Fruit fly (Drosophila melanogaster): ENCODE measurements around the gene CG32277.

The CG32277 gene

DNA sequence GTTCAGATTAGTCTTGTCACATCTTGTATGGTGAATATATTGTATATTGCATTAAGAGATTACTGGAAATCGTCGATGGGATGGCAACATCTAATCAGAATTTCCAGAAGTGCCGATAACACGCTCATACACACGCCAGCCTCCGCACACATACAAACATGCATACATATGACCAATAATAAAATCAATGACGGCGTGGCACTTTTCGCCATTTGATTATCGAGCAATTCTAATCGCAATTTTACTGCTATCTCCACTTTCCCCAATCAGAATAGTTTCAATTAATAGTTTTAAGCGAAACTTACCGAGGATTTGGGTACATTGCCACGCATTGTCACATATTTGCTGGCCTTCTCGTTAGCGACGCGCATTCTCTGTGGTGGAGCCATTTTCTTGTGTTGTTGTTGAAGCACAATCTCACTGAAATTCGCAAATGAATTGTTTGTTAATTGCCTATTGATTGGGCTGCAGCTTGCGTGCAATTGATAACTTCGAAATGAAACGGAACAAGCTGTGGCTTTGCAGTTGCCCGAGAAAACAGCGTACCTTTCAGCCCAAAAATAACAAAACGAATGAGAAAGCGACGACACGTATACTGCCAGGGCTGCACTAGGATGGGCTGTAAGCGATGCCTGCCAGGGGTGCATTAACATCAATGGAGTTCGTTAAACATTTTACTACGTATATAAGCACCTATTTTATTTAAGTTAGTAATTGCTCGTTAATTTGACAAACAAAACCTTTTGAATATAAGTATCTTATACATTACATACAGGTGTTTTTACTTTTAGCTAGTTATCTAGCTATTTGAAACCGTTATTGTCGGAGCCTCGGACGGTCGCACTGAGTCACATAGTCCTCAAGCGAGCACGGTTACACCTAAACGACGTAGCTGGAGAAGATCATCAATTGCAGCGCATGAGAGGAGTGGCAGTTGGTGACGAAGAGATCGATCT, 6.5 kb downstream of the CG32277 start, which contains the start of the genes CG32276 and gry:
TSS of gene CG32276 (minus strand) at position 601 of the 956 bp plus-strand sequence.
TSS of gene gry (plus strand) at position 644 of the 956 bp plus-strand sequence.
- TF ChIP-seq Drgx (GFP tag; IDR thresholded peaks at IDR 0.05) (peak; percentile 55; the same call in 1 of the 2 replicates), CG13123 (GFP tag; optimal IDR thresholded peaks at IDR 0.05) (peak; percentile 54), chif (GFP tag; optimal IDR thresholded peaks at IDR 0.05) (peak; percentile 54 to 71), Chrac-16 (GFP tag; optimal IDR thresholded peaks at IDR 0.05) (peak; percentile 79), knrl (GFP tag; IDR thresholded peaks at IDR 0.05; ENCODE audit: partially characterized antibody) (peak; percentile 62), pho (GFP tag; optimal IDR thresholded peaks at IDR 0.05) (peak; percentile 79), Sry-δ (GFP tag; optimal IDR thresholded peaks at IDR 0.05) (peak; percentile 77), ken (GFP tag; IDR thresholded peaks at IDR 0.05) (peak; percentile 54; the same call in 1 of the 3 replicates), btn (GFP tag; optimal IDR thresholded peaks at IDR 0.05) (peak; percentile 58), CG31224 (GFP tag; IDR thresholded peaks at IDR 0.05) (peak; percentile 66), bsh (GFP tag; optimal IDR thresholded peaks at IDR 0.05) (peak in 1 of 2 experiments; percentile 66), lbe (GFP tag; optimal IDR thresholded peaks at IDR 0.05) (peak; percentile 73), pnt (GFP tag; optimal IDR thresholded peaks at IDR 0.05) (peak; percentile 61), CTCF (GFP tag; optimal IDR thresholded peaks at IDR 0.05) (no peak), CG1233 (GFP tag; optimal IDR thresholded peaks at IDR 0.05) (peak; percentile 67), HLH54F (GFP tag; optimal IDR thresholded peaks at IDR 0.05) (peak; percentile 85), CG17186 (GFP tag; optimal IDR thresholded peaks at IDR 0.05) (peak; percentile 81), CG16863 (GFP tag; optimal IDR thresholded peaks at IDR 0.05) (peak; percentile 79), CG8089 (GFP tag; optimal IDR thresholded peaks at IDR 0.05) (peak; percentile 58), tap (tag; optimal IDR thresholded peaks at IDR 0.05) (peak; percentile 63), CG6654 (GFP tag; optimal IDR thresholded peaks at IDR 0.05) (no peak), Dip3 (GFP tag; optimal IDR thresholded peaks at IDR 0.05) (peak; percentile 71), Ets97D (GFP tag; optimal IDR thresholded peaks at IDR 0.05) (peak; percentile 90), Hsf (GFP tag; optimal IDR thresholded peaks at IDR 0.05) (peak; percentile 85), D19A (tag; optimal IDR thresholded peaks at IDR 0.05) (no peak), Bteb2 (GFP tag; optimal IDR thresholded peaks at IDR 0.05) (peak; percentile 79), nom (GFP tag; optimal IDR thresholded peaks at IDR 0.05) (peak; percentile 84), CG9215 (GFP tag; IDR thresholded peaks at IDR 0.05) (peak; percentile 64), unpg (GFP tag; optimal IDR thresholded peaks at IDR 0.05) (peak; percentile 72), Max (GFP tag; optimal IDR thresholded peaks at IDR 0.05) (peak; percentile 88), Elba2 (GFP tag; optimal IDR thresholded peaks at IDR 0.05) (peak; percentile 64), CG7357 (GFP tag; IDR thresholded peaks at IDR 0.05) (peak; percentile 46; the same call in 1 of the 3 replicates), Fer2 (tag; optimal IDR thresholded peaks at IDR 0.05) (peak; percentile 42), CG42726 (GFP tag; IDR thresholded peaks at IDR 0.05; ENCODE audit: partially characterized antibody) (no peak), hkb (optimal IDR thresholded peaks at IDR 0.05) (peak; percentile 33), hkb (GFP tag; IDR thresholded peaks at IDR 0.05) (peak; percentile 65), Bgb (GFP tag; IDR thresholded peaks at IDR 0.05; ENCODE audit: partially characterized antibody) (no peak; the same call in 1 of the 2 replicates), CG2120 (GFP tag; optimal IDR thresholded peaks at IDR 0.05) (peak; percentile 90), CG5245 (GFP tag; optimal IDR thresholded peaks at IDR 0.05) (peak; percentile 70), CG7928 (GFP tag; optimal IDR thresholded peaks at IDR 0.05) (peak; percentile 99), Antp (GFP tag; optimal IDR thresholded peaks at IDR 0.05) (peak; percentile 79), lmd (GFP tag; IDR thresholded peaks at IDR 0.05) (peak; percentile 65; the same call in 1 of the 2 replicates), scrt (GFP tag; optimal IDR thresholded peaks at IDR 0.05) (peak; percentile 76), chinmo (GFP tag; IDR thresholded peaks at IDR 0.05; ENCODE audit: partially characterized antibody) (0 out of 4 replicates have a peak, but pooled peaks have one; percentile 54), Lhr (GFP tag; optimal IDR thresholded peaks at IDR 0.05) (peak; percentile 75), CG2889 (GFP tag; IDR thresholded peaks at IDR 0.05) (0 out of 3 replicates have a peak, but pooled peaks have one; percentile 46), zen2 (GFP tag; IDR thresholded peaks at IDR 0.05; ENCODE audit: partially characterized antibody) (no peak), toy (GFP tag; IDR thresholded peaks at IDR 0.05) (peak; percentile 40; the same call in 1 of the 2 replicates)

Data from whole organism, embryonic.